Worm (Caenorhabditis elegans) whole organism, L4 larva: ENCODE measurements around the gene K01G5.10.

Source experiments
- F37D6.2 ChIP-seq: sonication (generic microtip); optimal IDR thresholded peaks from 2 replicates; lab custom pipeline; 2016; ENCODE audit warnings: mild to moderate bottlenecking, missing genetic modification characterization, missing compliant biosample characterization
- R02D3.7 ChIP-seq: fragments of 150-350 bp; sonication (generic microtip); optimal IDR thresholded peaks from 3 replicates; lab custom pipeline; 2014; ENCODE audit warnings: missing biosample characterization, missing genetic modification characterization
- T26A8.4 ChIP-seq: fragments of 200-800 bp; sonication (Bioruptor generic); IDR thresholded peaks from 2 replicates; pipeline ENCODE4 v1.3.6; 2022; ENCODE audit warnings: missing genetic modification characterization, missing compliant biosample characterization
- ZK337.2 ChIP-seq: fragments of 200-800 bp; sonication (Bioruptor generic); IDR thresholded peaks from 2 replicates; pipeline ENCODE4 v1.3.6; 2022; ENCODE audit warnings: missing genetic modification reagents, missing genetic modification characterization, missing compliant biosample characterization
- aha-1 ChIP-seq: fragments of 150-350 bp; peaks from one replicate; lab custom pipeline; 2014; ENCODE audit warnings: missing biosample characterization, missing genetic modification characterization
- aly-2 ChIP-seq: sonication (generic microtip); optimal IDR thresholded peaks from 2 replicates; lab custom pipeline; 2018; ENCODE audit warnings: missing biosample characterization, missing genetic modification characterization
- arid-1 ChIP-seq: fragments of 200-800 bp; sonication (Bioruptor generic); conservative IDR thresholded peaks from 2 replicates; pipeline ENCODE4 v1.3.6; 2022; ENCODE audit warnings: missing genetic modification reagents, missing genetic modification characterization, missing compliant biosample characterization
- ceh-28 ChIP-seq: fragments of 150-350 bp; optimal IDR thresholded peaks from 2 replicates; lab custom pipeline; 2014; ENCODE audit warnings: missing biosample characterization, missing genetic modification reagents, missing genetic modification characterization
- ceh-44 ChIP-seq: fragments of 200-800 bp; sonication (Bioruptor generic); IDR thresholded peaks from 2 replicates; pipeline ENCODE4 v1.3.6; 2022; ENCODE audit warnings: missing genetic modification reagents, missing genetic modification characterization, missing compliant biosample characterization
- ceh-62 ChIP-seq: sonication (generic microtip); optimal IDR thresholded peaks from 2 replicates; lab custom pipeline; 2017; ENCODE audit warnings: missing biosample characterization, missing genetic modification characterization
- ceh-82 ChIP-seq: sonication (generic microtip); optimal IDR thresholded peaks from 2 replicates; lab custom pipeline; 2017; ENCODE audit warnings: missing biosample characterization, missing genetic modification characterization
- ctbp-1 ChIP-seq: fragments of 200-800 bp; sonication (Bioruptor generic); IDR thresholded peaks from 2 replicates; pipeline ENCODE4 v1.3.6; 2022; ENCODE audit warnings: missing genetic modification reagents, missing genetic modification characterization, missing compliant biosample characterization
- daf-12 ChIP-seq: fragments of 150-350 bp; optimal IDR thresholded peaks from 2 replicates; lab custom pipeline; 2014; ENCODE audit warnings: missing biosample characterization, missing genetic modification reagents, missing genetic modification characterization
- daf-8 ChIP-seq: fragments of 200-800 bp; sonication (Bioruptor generic); IDR thresholded peaks from 2 replicates; pipeline ENCODE4 v1.3.6; 2022; ENCODE audit warnings: missing genetic modification characterization, missing compliant biosample characterization
- dmd-6 ChIP-seq: fragments of 200-800 bp; sonication (Bioruptor generic); IDR thresholded peaks from 2 replicates; pipeline ENCODE4 v1.3.6; 2022; ENCODE audit warnings: missing genetic modification reagents, missing genetic modification characterization, missing compliant biosample characterization
- dpl-1 ChIP-seq: fragments of 150-350 bp; optimal IDR thresholded peaks from 2 replicates; lab custom pipeline; 2014; ENCODE audit warnings: missing biosample characterization, missing genetic modification reagents, missing genetic modification characterization
- duxl-1 ChIP-seq: sonication (generic microtip); optimal IDR thresholded peaks from 2 replicates; lab custom pipeline; 2016; ENCODE audit warnings: mild to moderate bottlenecking, missing genetic modification characterization, moderate library complexity, missing compliant biosample characterization; ENCODE audit not compliant: poor library complexity
- dve-1 ChIP-seq: sonication (generic microtip); optimal IDR thresholded peaks from 2 replicates; lab custom pipeline; 2017; ENCODE audit warnings: antibody characterized with exemption, mild to moderate bottlenecking, missing genetic modification characterization, missing compliant biosample characterization; ENCODE audit not compliant: insufficient read depth
- egl-27 ChIP-seq: sonication (generic microtip); optimal IDR thresholded peaks from 3 replicates; lab custom pipeline; 2017; ENCODE audit warnings: missing biosample characterization, missing genetic modification reagents, missing genetic modification characterization
- gei-8 ChIP-seq: fragments of 200-800 bp; sonication (Bioruptor generic); optimal IDR thresholded peaks from 2 replicates; lab custom pipeline; 2018; ENCODE audit warnings: mild to moderate bottlenecking, missing genetic modification characterization, missing compliant biosample characterization
- hif-1 ChIP-seq, 2 experiments: sonication (generic microtip); optimal IDR thresholded peaks; 2 replicates each; lab custom pipeline; 2016 to 2017; ENCODE audit warnings: missing compliant biosample characterization in 2 of 2, missing genetic modification characterization in 2 of 2, missing genetic modification reagents in 2 of 2, missing genotype in 2 of 2, mild to moderate bottlenecking in 1 of 2
- hlh-11 ChIP-seq: fragments of 200-800 bp; sonication (Bioruptor generic); optimal IDR thresholded peaks from 2 replicates; lab custom pipeline; 2018; ENCODE audit warnings: mild to moderate bottlenecking, missing genetic modification characterization, missing compliant biosample characterization
- hlh-30 ChIP-seq: sonication (generic microtip); optimal IDR thresholded peaks from 2 replicates; lab custom pipeline; 2017; ENCODE audit warnings: antibody characterized with exemption, mild to moderate bottlenecking, missing genetic modification characterization, missing compliant biosample characterization; ENCODE audit not compliant: insufficient read depth
- hmg-1.1 ChIP-seq: fragments of 200-800 bp; sonication (Bioruptor generic); IDR thresholded peaks from 2 replicates; pipeline ENCODE4 v1.3.6; 2022; ENCODE audit warnings: missing genetic modification reagents, missing genetic modification characterization, missing compliant biosample characterization
- jun-1 ChIP-seq: fragments of 150-350 bp; optimal IDR thresholded peaks from 2 replicates; lab custom pipeline; 2014; ENCODE audit warnings: missing biosample characterization, missing genetic modification reagents, missing genetic modification characterization
- lim-7 ChIP-seq: fragments of 200-800 bp; sonication (Bioruptor generic); IDR thresholded peaks from 2 replicates; pipeline ENCODE4 v1.3.6; 2022; ENCODE audit warnings: missing genetic modification characterization, missing compliant biosample characterization
- lin-1 ChIP-seq: fragments of 200-800 bp; sonication (Bioruptor generic); IDR thresholded peaks from 2 replicates; pipeline ENCODE4 v1.3.6; 2022; ENCODE audit warnings: missing genetic modification reagents, missing genetic modification characterization, missing compliant biosample characterization
- lin-13 ChIP-seq: fragments of 150-350 bp; optimal IDR thresholded peaks from 2 replicates; lab custom pipeline; 2014; ENCODE audit warnings: missing biosample characterization, missing genetic modification reagents, missing genetic modification characterization
- lin-38 ChIP-seq: fragments of 200-800 bp; sonication (Bioruptor generic); IDR thresholded peaks from 2 replicates; pipeline ENCODE4 v1.3.6; 2022; ENCODE audit warnings: missing genetic modification reagents, missing genetic modification characterization, missing compliant biosample characterization
- lsy-2 ChIP-seq, 2 experiments: fragments of 150-350 bp in 1 of 2; sonication (generic microtip) in 1 of 2; optimal IDR thresholded peaks; 2 replicates each; lab custom pipeline; 2014 to 2017; ENCODE audit warnings: missing biosample characterization in 2 of 2, missing genetic modification characterization in 2 of 2
- mes-2 ChIP-seq: sonication (generic microtip); optimal IDR thresholded peaks from 2 replicates; lab custom pipeline; 2016; ENCODE audit warnings: missing genotype, mild to moderate bottlenecking, missing genetic modification characterization, missing compliant biosample characterization; ENCODE audit not compliant: poor library complexity, severe bottlenecking
- mxl-3 ChIP-seq: fragments of 200-800 bp; sonication (Bioruptor generic); optimal IDR thresholded peaks from 2 replicates; lab custom pipeline; 2018; ENCODE audit warnings: mild to moderate bottlenecking, missing genetic modification characterization, missing compliant biosample characterization
- nhr-102 ChIP-seq: sonication (generic microtip); optimal IDR thresholded peaks from 2 replicates; lab custom pipeline; 2016; ENCODE audit warnings: mild to moderate bottlenecking, missing genetic modification characterization, moderate library complexity, missing compliant biosample characterization
- nhr-41 ChIP-seq: fragments of 200-800 bp; sonication (Bioruptor generic); IDR thresholded peaks from 2 replicates; pipeline ENCODE4 v1.3.6; 2022; ENCODE audit warnings: missing genetic modification reagents, missing genetic modification characterization, missing compliant biosample characterization
- nhr-42 ChIP-seq: fragments of 200-800 bp; sonication (Bioruptor generic); IDR thresholded peaks from 2 replicates; pipeline ENCODE4 v1.3.6; 2022; ENCODE audit warnings: missing genetic modification characterization, missing compliant biosample characterization
- nhr-48 ChIP-seq: sonication (generic microtip); optimal IDR thresholded peaks from 2 replicates; lab custom pipeline; 2016; ENCODE audit warnings: mild to moderate bottlenecking, missing genetic modification characterization, missing compliant biosample characterization
- nhr-6 ChIP-seq: fragments of 150-350 bp; optimal IDR thresholded peaks from 2 replicates; lab custom pipeline; 2014; ENCODE audit warnings: missing biosample characterization, missing genetic modification characterization
- pha-4 ChIP-seq, 2 experiments: fragments of 150-350 bp in 1 of 2; fragments of 200-800 bp in 1 of 2; sonication (Bioruptor generic) in 1 of 2; IDR thresholded peaks in 1 of 2; optimal IDR thresholded peaks in 1 of 2; 2 replicates each; pipeline versions ENCODE4 v1.3.6 to Lab custom; 2014 to 2022; ENCODE audit warnings: missing genetic modification characterization in 2 of 2, missing genetic modification reagents in 2 of 2, missing biosample characterization in 1 of 2, missing compliant biosample characterization in 1 of 2
- php-3 ChIP-seq: fragments of 200-800 bp; sonication (Bioruptor generic); IDR thresholded peaks from 2 replicates; pipeline ENCODE4 v1.3.6; 2022; ENCODE audit warnings: missing genetic modification reagents, missing genetic modification characterization, missing compliant biosample characterization
- rbr-2 ChIP-seq: sonication (generic microtip); optimal IDR thresholded peaks from 2 replicates; lab custom pipeline; 2016; ENCODE audit warnings: missing genotype, missing genetic modification characterization, missing compliant biosample characterization
- saeg-2 ChIP-seq: fragments of 200-800 bp; sonication (Bioruptor generic); IDR thresholded peaks from 2 replicates; pipeline ENCODE4 v1.3.6; 2022; ENCODE audit warnings: missing genetic modification reagents, missing genetic modification characterization, missing compliant biosample characterization
- sdz-12 ChIP-seq: fragments of 200-800 bp; sonication (Bioruptor generic); optimal IDR thresholded peaks from 2 replicates; lab custom pipeline; 2018; ENCODE audit warnings: mild to moderate bottlenecking, missing genetic modification characterization, missing compliant biosample characterization
- spr-1 ChIP-seq: sonication (generic microtip); optimal IDR thresholded peaks from 2 replicates; lab custom pipeline; 2016; ENCODE audit warnings: mild to moderate bottlenecking, missing genetic modification characterization, missing compliant biosample characterization
- unc-130 ChIP-seq: sonication (generic microtip); optimal IDR thresholded peaks from 2 replicates; lab custom pipeline; 2016; ENCODE audit warnings: missing genetic modification reagents, missing genetic modification characterization, missing compliant biosample characterization
- vab-7 ChIP-seq: fragments of 200-800 bp; sonication (Bioruptor generic); IDR thresholded peaks from 2 replicates; pipeline ENCODE4 v1.3.6; 2022; ENCODE audit warnings: missing genetic modification reagents, missing genetic modification characterization, missing compliant biosample characterization
- zfp-2 ChIP-seq: sonication (generic microtip); optimal IDR thresholded peaks from 2 replicates; lab custom pipeline; 2016; ENCODE audit warnings: mild to moderate bottlenecking, missing genetic modification characterization, missing compliant biosample characterization
- zip-11 ChIP-seq: fragments of 200-800 bp; sonication (Bioruptor generic); IDR thresholded peaks from 2 replicates; pipeline ENCODE4 v1.3.6; 2022; ENCODE audit warnings: missing genetic modification characterization, missing compliant biosample characterization
- zip-2 ChIP-seq: fragments of 150-350 bp; optimal IDR thresholded peaks from 2 replicates; lab custom pipeline; 2014; ENCODE audit warnings: missing biosample characterization, missing genetic modification characterization
- ztf-7 ChIP-seq: fragments of 150-350 bp; optimal IDR thresholded peaks from 2 replicates; lab custom pipeline; 2014; ENCODE audit warnings: missing biosample characterization, missing genetic modification characterization

The K01G5.10 gene

DNA sequence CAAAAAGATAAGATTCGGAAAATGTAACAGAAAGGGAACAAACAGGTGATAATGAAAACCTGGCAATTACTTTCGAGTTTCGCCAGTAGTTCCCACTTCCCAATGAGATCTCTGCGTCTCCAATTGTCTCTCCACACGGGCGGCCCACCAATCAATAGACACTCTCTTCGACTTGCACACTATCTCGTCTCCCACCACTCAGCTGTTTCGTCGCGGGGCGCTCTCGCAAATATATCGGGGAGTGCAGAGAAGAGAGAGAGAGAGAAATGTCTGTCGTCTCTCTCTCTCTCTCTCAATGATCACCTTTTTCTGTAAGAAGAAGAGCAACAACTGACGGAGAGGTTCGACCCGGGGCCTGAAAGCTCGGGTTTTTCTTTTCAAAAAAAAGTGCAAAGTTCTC lies 38.2 kb downstream of the K01G5.10 start (continued):
- TF ChIP-seq nhr-48 (tag; lab: Kevin White, UChicago) (peak; percentile 80), nhr-41 (peak; percentile 67), hlh-11 (peak; percentile 100), hif-1 (tag; optimal IDR thresholded peaks at IDR 0.05; lab: Kevin White, UChicago) (peak in 1 of 2 experiments; percentile 90), dve-1 (peak; percentile 90), vab-7 (GFP tag; lab: Robert Waterston, UW) (0 out of 2 replicates have a peak, but pooled peaks have one; percentile 23), mxl-3 (GFP tag; lab: Kevin White, UChicago) (peak; percentile 87), nhr-102 (tag; lab: Kevin White, UChicago) (peak; percentile 69), lsy-2 (tag; optimal IDR thresholded peaks at IDR 0.05; lab: Kevin White, UChicago) (peak; percentile 51 to 81), pha-4 (GFP tag; IDR thresholded peaks at IDR 0.05; lab: Robert Waterston, UW) (peak; percentile 50; the same call in 1 of the 2 replicates), pha-4 (tag; optimal IDR thresholded peaks at IDR 0.05; lab: Kevin White, UChicago) (peak; percentile 38), lim-7 (GFP tag; lab: Robert Waterston, UW) (no peak), php-3 (GFP tag; lab: Robert Waterston, UW) (peak; percentile 84), saeg-2 (GFP tag; lab: Robert Waterston, UW) (peak; percentile 61), sdz-12 (GFP tag; lab: Kevin White, UChicago) (no peak), mes-2 (peak; percentile 77), ZK337.2 (no peak), nhr-6 (tag; lab: Kevin White, UChicago) (peak; percentile 17), daf-12 (tag; lab: Kevin White, UChicago) (no peak), ceh-28 (peak; percentile 75), egl-27 (no peak), hlh-30 (peak; percentile 89), aly-2 (no peak), unc-130 (GFP tag; lab: Kevin White, UChicago) (peak; percentile 27), hmg-1.1 (GFP tag; lab: Robert Waterston, UW) (peak; percentile 93), gei-8 (GFP tag; lab: Kevin White, UChicago) (peak; percentile 57), arid-1 (GFP tag; lab: Robert Waterston, UW) (peak; percentile 68; the same call in 1 of the 2 replicates), dmd-6 (peak; percentile 94), ceh-62 (tag; lab: Kevin White, UChicago) (no peak), spr-1 (tag; lab: Kevin White, UChicago) (peak; percentile 32), dpl-1 (GFP tag; lab: Kevin White, UChicago) (peak; percentile 52), rbr-2 (tag; lab: Kevin White, UChicago) (peak; percentile 83), zfp-2 (no peak), ctbp-1 (GFP tag; lab: Robert Waterston, UW) (peak; percentile 78), jun-1 (tag; lab: Kevin White, UChicago) (peak; percentile 17), nhr-42 (GFP tag; lab: Robert Waterston, UW) (0 out of 2 replicates have a peak, but pooled peaks have one; percentile 23), duxl-1 (tag; lab: Kevin White, UChicago) (no peak), F37D6.2 (tag; lab: Kevin White, UChicago) (peak; percentile 43)

DNA sequence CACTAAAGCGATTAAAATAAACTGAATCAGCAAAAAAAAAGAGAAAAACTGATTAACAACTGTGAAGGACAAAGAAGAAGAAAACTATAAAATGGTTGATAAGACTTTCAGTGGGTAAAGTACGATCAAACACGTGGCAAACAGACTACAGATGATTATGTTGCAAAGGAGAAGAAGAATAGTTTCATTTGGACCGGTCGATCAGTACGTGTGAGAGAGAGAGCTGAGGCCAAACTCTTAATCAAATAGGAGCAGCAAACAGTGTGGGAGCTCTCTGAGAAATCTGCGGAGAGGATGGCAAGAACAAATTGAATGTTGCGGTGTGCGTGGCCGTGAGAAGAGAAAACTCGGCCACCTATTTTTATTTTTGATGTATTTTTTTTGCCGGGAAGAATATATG lies 39.3 kb downstream of the K01G5.10 start:
- peak; percentile 57 for TF ChIP-seq T26A8.4
- TF ChIP-seq lin-38 (GFP tag; lab: Robert Waterston, UW): 0 out of 2 replicates have a peak, but pooled peaks have one; percentile 16
- TF ChIP-seq hif-1 (tag; optimal IDR thresholded peaks at IDR 0.05; lab: Kevin White, UChicago): no peak
- TF ChIP-seq sdz-12 (GFP tag; lab: Kevin White, UChicago): no peak
- TF ChIP-seq lin-13: no peak
- TF ChIP-seq zip-2 (tag; lab: Kevin White, UChicago): no peak
- TF ChIP-seq ceh-44 (GFP tag; lab: Robert Waterston, UW): no peak
- TF ChIP-seq ztf-7 (tag; lab: Kevin White, UChicago): no peak
- TF ChIP-seq nhr-102 (tag; lab: Kevin White, UChicago): no peak
- TF ChIP-seq saeg-2 (GFP tag; lab: Robert Waterston, UW): no peak
- TF ChIP-seq arid-1 (GFP tag; lab: Robert Waterston, UW): 0 out of 2 replicates have a peak, but pooled peaks have one; percentile 27
- TF ChIP-seq dmd-6: peak; percentile 62
- peak in 1 of 2 experiments; percentile 21 for TF ChIP-seq lsy-2 (tag; optimal IDR thresholded peaks at IDR 0.05; lab: Kevin White, UChicago)
- no peak for TF ChIP-seq hmg-1.1 (GFP tag; lab: Robert Waterston, UW)
- no peak for TF ChIP-seq ceh-82
- 0 out of 2 replicates have a peak, but pooled peaks have one; percentile 23 for TF ChIP-seq lin-1 (GFP tag; lab: Robert Waterston, UW)
- no peak for TF ChIP-seq daf-8
- TF ChIP-seq R02D3.7 (tag; lab: Kevin White, UChicago): no peak
- no peak for TF ChIP-seq zip-11
- peak; percentile 56 for TF ChIP-seq mxl-3 (GFP tag; lab: Kevin White, UChicago)
- no peak for TF ChIP-seq aha-1
